Fruit fly (Drosophila melanogaster) whole organism, embryonic: ENCODE results near the gene MED15.

Experiments used
- ATbp ChIP-seq: fragments of 200-800 bp; sonication (Bioruptor generic); optimal IDR thresholded peaks from 2 replicates; lab custom pipeline; 2017; ENCODE audit warnings: missing biosample characterization, mild to moderate bottlenecking, missing genetic modification characterization, missing genetic modification reagents
- Abd-B ChIP-seq: fragments of 200-800 bp; sonication (Bioruptor generic); optimal IDR thresholded peaks from 2 replicates; lab custom pipeline; 2018; ENCODE audit warnings: missing biosample characterization, mild to moderate bottlenecking, missing genetic modification characterization, moderate library complexity
- Atf-2 ChIP-seq: fragments of 200-800 bp; sonication (Bioruptor generic); optimal IDR thresholded peaks from 2 replicates; lab custom pipeline; 2016; ENCODE audit warnings: missing biosample characterization, missing genetic modification characterization
- CG10431 ChIP-seq: fragments of 200-800 bp; sonication (Bioruptor generic); optimal IDR thresholded peaks from 3 replicates; lab custom pipeline; 2018; ENCODE audit warnings: missing biosample characterization, mild to moderate bottlenecking, missing genetic modification characterization
- CG10959 ChIP-seq: fragments of 200-800 bp; sonication (Bioruptor generic); IDR thresholded peaks from 2 replicates; pipeline ENCODE4 v1.3.6; 2022; ENCODE audit warnings: missing biosample characterization, missing genetic modification characterization
- CG11093 ChIP-seq: fragments of 200-800 bp; sonication (Bioruptor generic); IDR thresholded peaks from 3 replicates; pipeline ENCODE4 v1.3.6; 2022; ENCODE audit warnings: missing biosample characterization, missing genetic modification characterization
- CG11696 ChIP-seq: fragments of 200-800 bp; sonication (Bioruptor generic); IDR thresholded peaks from 2 replicates; pipeline ENCODE4 v1.3.6; 2022; ENCODE audit warnings: missing biosample characterization, missing genetic modification characterization
- CG12071 ChIP-seq: fragments of 200-800 bp; sonication (Bioruptor generic); optimal IDR thresholded peaks from 3 replicates; lab custom pipeline; 2018; ENCODE audit warnings: missing biosample characterization, mild to moderate bottlenecking, missing genetic modification characterization
- CG12155 ChIP-seq: fragments of 200-800 bp; sonication (Bioruptor generic); optimal IDR thresholded peaks from 3 replicates; lab custom pipeline; 2016; ENCODE audit warnings: missing biosample characterization, missing genetic modification characterization
- CG12299 ChIP-seq: fragments of 200-800 bp; sonication (Bioruptor generic); optimal IDR thresholded peaks from 2 replicates; lab custom pipeline; 2018; ENCODE audit warnings: missing biosample characterization, mild to moderate bottlenecking, missing genetic modification characterization
- CG13123 ChIP-seq: fragments of 200-800 bp; sonication (Bioruptor generic); optimal IDR thresholded peaks from 2 replicates; lab custom pipeline; 2016; ENCODE audit warnings: missing biosample characterization, missing genetic modification characterization
- CG13894 ChIP-seq: fragments of 200-800 bp; sonication (Bioruptor generic); optimal IDR thresholded peaks from 3 replicates; lab custom pipeline; 2018; ENCODE audit warnings: missing biosample characterization, mild to moderate bottlenecking, missing genetic modification characterization, moderate library complexity
- CG17359 ChIP-seq: fragments of 200-800 bp; sonication (Bioruptor generic); optimal IDR thresholded peaks from 3 replicates; lab custom pipeline; 2018; ENCODE audit warnings: missing biosample characterization, mild to moderate bottlenecking, missing genetic modification characterization, moderate library complexity
- CG17568 ChIP-seq: fragments of 200-800 bp; sonication (Bioruptor generic); optimal IDR thresholded peaks from 2 replicates; lab custom pipeline; 2018; ENCODE audit warnings: missing biosample characterization, mild to moderate bottlenecking, missing genetic modification characterization, moderate library complexity
- CG1792 ChIP-seq: fragments of 200-800 bp; sonication (Bioruptor generic); optimal IDR thresholded peaks from 2 replicates; lab custom pipeline; 2016; ENCODE audit warnings: missing biosample characterization, missing genetic modification characterization
- CG18011 ChIP-seq: fragments of 200-800 bp; sonication (Bioruptor generic); optimal IDR thresholded peaks from 2 replicates; lab custom pipeline; 2017; ENCODE audit warnings: missing biosample characterization, missing genetic modification characterization, mild to moderate bottlenecking, moderate library complexity, missing genotype
- CG2116 ChIP-seq: fragments of 200-800 bp; sonication (Bioruptor generic); optimal IDR thresholded peaks from 3 replicates; lab custom pipeline; 2018; ENCODE audit warnings: missing biosample characterization, mild to moderate bottlenecking, missing genetic modification characterization
- CG30431 ChIP-seq: fragments of 200-800 bp; sonication (Bioruptor generic); optimal IDR thresholded peaks from 2 replicates; lab custom pipeline; 2017; ENCODE audit warnings: missing biosample characterization, missing genetic modification characterization
- CG32767 ChIP-seq: fragments of 200-800 bp; sonication (Bioruptor generic); IDR thresholded peaks from 2 replicates; pipeline ENCODE4 v1.3.6; 2022; ENCODE audit warnings: missing biosample characterization, missing genetic modification characterization
- CG34224 ChIP-seq: fragments of 200-800 bp; sonication (Bioruptor generic); IDR thresholded peaks from 3 replicates; pipeline ENCODE4 v1.3.6; 2022; ENCODE audit warnings: missing biosample characterization, missing genetic modification characterization; ENCODE audit not compliant: partially characterized antibody
- CG5180 ChIP-seq: fragments of 200-800 bp; sonication (Bioruptor generic); optimal IDR thresholded peaks from 3 replicates; lab custom pipeline; 2017; ENCODE audit warnings: missing biosample characterization, missing genetic modification characterization, mild to moderate bottlenecking, moderate library complexity, missing genetic modification reagents
- CG6272 ChIP-seq: fragments of 200-800 bp; sonication (Bioruptor generic); IDR thresholded peaks from 2 replicates; pipeline ENCODE4 v1.3.6; 2022; ENCODE audit warnings: missing biosample characterization, missing genetic modification characterization
- CG6683 ChIP-seq: fragments of 200-800 bp; sonication (Bioruptor generic); optimal IDR thresholded peaks from 2 replicates; lab custom pipeline; 2017; ENCODE audit warnings: missing biosample characterization, mild to moderate bottlenecking, missing genetic modification characterization, missing genetic modification reagents
- CG9817 ChIP-seq: fragments of 200-800 bp; sonication (Bioruptor generic); optimal IDR thresholded peaks from 2 replicates; lab custom pipeline; 2018; ENCODE audit warnings: missing biosample characterization, mild to moderate bottlenecking, missing genetic modification characterization, moderate library complexity
- D ChIP-seq, 2 experiments: fragments of 200-800 bp in 1 of 2; fragments of >200 bp in 1 of 2; sonication (Bioruptor generic) in 1 of 2; optimal IDR thresholded peaks; 2 replicates in 1 of 2; 3 replicates in 1 of 2; lab custom pipeline; 2017; ENCODE audit warnings: mild to moderate bottlenecking in 1 of 2, missing biosample characterization in 1 of 2, missing genetic modification characterization in 1 of 2, missing genetic modification reagents in 1 of 2
- Dip3 ChIP-seq: fragments of 200-800 bp; sonication (Bioruptor generic); optimal IDR thresholded peaks from 3 replicates; lab custom pipeline; 2016; ENCODE audit warnings: missing biosample characterization, missing genetic modification characterization
- Dll ChIP-seq: fragments of 200-800 bp; sonication (Bioruptor generic); IDR thresholded peaks from 4 replicates; pipeline ENCODE4 v1.3.6; 2022; ENCODE audit warnings: missing biosample characterization, missing genetic modification characterization; ENCODE audit not compliant: partially characterized antibody
- Fer2 ChIP-seq: fragments of 200-800 bp; sonication (Bioruptor generic); optimal IDR thresholded peaks from 2 replicates; lab custom pipeline; 2018; ENCODE audit warnings: missing biosample characterization, mild to moderate bottlenecking, missing genetic modification characterization, moderate library complexity
- Mrtf ChIP-seq: fragments of 200-800 bp; sonication (Bioruptor generic); IDR thresholded peaks from 3 replicates; pipeline ENCODE4 v1.3.6; 2022; ENCODE audit warnings: missing biosample characterization, missing genetic modification characterization
- Neu2 ChIP-seq: fragments of 200-800 bp; sonication (Bioruptor generic); optimal IDR thresholded peaks from 3 replicates; lab custom pipeline; 2016; ENCODE audit warnings: missing biosample characterization, missing genetic modification characterization, borderline replicate concordance
- Nf-YB ChIP-seq: fragments of 200-800 bp; sonication (Bioruptor generic); optimal IDR thresholded peaks from 3 replicates; lab custom pipeline; 2019; ENCODE audit warnings: missing biosample characterization, mild to moderate bottlenecking, missing genetic modification characterization, moderate library complexity
- Nf-YC ChIP-seq: fragments of 200-800 bp; optimal IDR thresholded peaks from 3 replicates; lab custom pipeline; 2019; ENCODE audit warnings: missing biosample characterization, mild to moderate bottlenecking, missing genetic modification characterization, moderate library complexity
- Oaz ChIP-seq: fragments of 200-800 bp; sonication (Bioruptor generic); IDR thresholded peaks from 2 replicates; pipeline ENCODE4 v1.3.6; 2022; ENCODE audit warnings: missing biosample characterization, missing genetic modification characterization
- Xbp1 ChIP-seq: fragments of 200-800 bp; sonication (Bioruptor generic); optimal IDR thresholded peaks from 3 replicates; lab custom pipeline; 2016; ENCODE audit warnings: missing biosample characterization, mild to moderate bottlenecking, missing genetic modification characterization
- az2 ChIP-seq: fragments of 200-800 bp; sonication (Bioruptor generic); optimal IDR thresholded peaks from 3 replicates; lab custom pipeline; 2016; ENCODE audit warnings: missing biosample characterization, missing genetic modification characterization
- cad ChIP-seq: fragments of >200 bp; optimal IDR thresholded peaks from 2 replicates; lab custom pipeline; 2017; ENCODE audit warnings: missing biosample characterization, missing genetic modification characterization
- en ChIP-seq: fragments of 200-800 bp; sonication (Bioruptor generic); optimal IDR thresholded peaks from 2 replicates; lab custom pipeline; 2016; ENCODE audit warnings: missing biosample characterization, missing genetic modification characterization
- eve ChIP-seq, 2 experiments: fragments of >200 bp; optimal IDR thresholded peaks; 2 replicates each; lab custom pipeline; 2017; ENCODE audit warnings: missing biosample characterization in 2 of 2, missing genetic modification characterization in 2 of 2
- grau ChIP-seq: fragments of 200-800 bp; optimal IDR thresholded peaks from 3 replicates; lab custom pipeline; 2019; ENCODE audit warnings: missing biosample characterization, mild to moderate bottlenecking, missing genetic modification characterization, moderate library complexity
- grn ChIP-seq: fragments of 200-800 bp; sonication (Bioruptor generic); optimal IDR thresholded peaks from 3 replicates; lab custom pipeline; 2017; ENCODE audit warnings: missing biosample characterization, missing genetic modification characterization
- hth ChIP-seq: fragments of >200 bp; optimal IDR thresholded peaks from 2 replicates; lab custom pipeline; 2017; ENCODE audit warnings: inconsistent platforms
- insv ChIP-seq, 2 experiments: fragments of 200-800 bp; sonication (Bioruptor generic); optimal IDR thresholded peaks; 3 replicates each; lab custom pipeline; 2016 to 2018; ENCODE audit warnings: missing biosample characterization in 2 of 2, missing genetic modification characterization in 2 of 2
- lbe ChIP-seq: fragments of 200-800 bp; sonication (Bioruptor generic); optimal IDR thresholded peaks from 2 replicates; lab custom pipeline; 2016; ENCODE audit warnings: missing biosample characterization, mild to moderate bottlenecking, missing genetic modification characterization
- lmd ChIP-seq: fragments of 200-800 bp; sonication (Bioruptor generic); IDR thresholded peaks from 2 replicates; pipeline ENCODE4 v1.3.6; 2022; ENCODE audit warnings: missing biosample characterization, missing genetic modification characterization
- pb ChIP-seq: fragments of 200-800 bp; sonication (Bioruptor generic); optimal IDR thresholded peaks from 3 replicates; lab custom pipeline; 2016; ENCODE audit warnings: missing biosample characterization, missing genetic modification characterization
- pita ChIP-seq: fragments of 200-800 bp; sonication (Bioruptor generic); optimal IDR thresholded peaks from 2 replicates; lab custom pipeline; 2017; ENCODE audit warnings: missing biosample characterization, mild to moderate bottlenecking, missing genetic modification characterization
- sr ChIP-seq: fragments of 200-800 bp; sonication (Bioruptor generic); IDR thresholded peaks from 3 replicates; pipeline ENCODE4 v1.3.6; 2022; ENCODE audit warnings: missing biosample characterization, missing genetic modification characterization
- stc ChIP-seq: fragments of 200-800 bp; sonication (Bioruptor generic); IDR thresholded peaks from 2 replicates; pipeline ENCODE4 v1.3.6; 2022; ENCODE audit warnings: missing biosample characterization, missing genetic modification characterization
- tna ChIP-seq: fragments of 200-800 bp; sonication (Bioruptor generic); IDR thresholded peaks from 2 replicates; pipeline ENCODE4 v1.3.6; 2022; ENCODE audit warnings: missing biosample characterization, missing genetic modification characterization; ENCODE audit not compliant: partially characterized antibody
- vfl ChIP-seq: fragments of 200-800 bp; sonication (Bioruptor generic); optimal IDR thresholded peaks from 2 replicates; lab custom pipeline; 2016; ENCODE audit warnings: missing biosample characterization, missing genetic modification characterization

Gene MED15

dm6 chr2L:522752-523151, 49.9 kb downstream of the MED15 start (continued):
- no peak for TF ChIP-seq CG34224 (GFP tag; lab: Robert Waterston, UW)
- no peak for TF ChIP-seq D (optimal IDR thresholded peaks at IDR 0.05; lab: Kevin White, UChicago)
- TF ChIP-seq D (GFP tag; optimal IDR thresholded peaks at IDR 0.05; lab: Kevin White, UChicago) = peak; percentile 66
- no peak for TF ChIP-seq CG10431 (GFP tag; lab: Kevin White, UChicago)
- TF ChIP-seq CG9817 (tag; lab: Kevin White, UChicago) = no peak
- TF ChIP-seq tna = no peak
- TF ChIP-seq Nf-YC (tag; lab: Kevin White, UChicago) = no peak
- TF ChIP-seq vfl (GFP tag; lab: Kevin White, UChicago) = no peak
- 0 out of 3 replicates have a peak, but pooled peaks have one; percentile 8 for TF ChIP-seq sr (GFP tag; lab: Robert Waterston, UW)
- TF ChIP-seq CG13123 = no peak
- TF ChIP-seq ATbp (GFP tag; lab: Kevin White, UChicago) = peak; percentile 25
- peak; percentile 40; the same call in 1 of the 3 replicates for TF ChIP-seq Mrtf (GFP tag; lab: Robert Waterston, UW)
- TF ChIP-seq CG17359 = peak; percentile 27
- peak; percentile 59 for TF ChIP-seq Xbp1
- no peak for TF ChIP-seq CG12299 (tag; lab: Kevin White, UChicago)
- no peak for TF ChIP-seq cad (GFP tag; lab: Kevin White, UChicago)
- no peak for TF ChIP-seq Dip3
- peak; percentile 68 for TF ChIP-seq CG6272
- TF ChIP-seq CG6683 = no peak
- no peak for TF ChIP-seq CG5180 (GFP tag; lab: Kevin White, UChicago)
- no peak for TF ChIP-seq en (GFP tag; lab: Kevin White, UChicago)
- peak; percentile 29 for TF ChIP-seq Atf-2 (GFP tag; lab: Kevin White, UChicago)
- peak; percentile 1 for TF ChIP-seq CG30431 (GFP tag; lab: Kevin White, UChicago)
- TF ChIP-seq CG18011 = no peak
- peak; percentile 48 for TF ChIP-seq lmd
- TF ChIP-seq Dll (GFP tag; lab: Robert Waterston, UW) = no peak
- peak; percentile 28; the same call in 1 of the 2 replicates for TF ChIP-seq CG32767
- no peak for TF ChIP-seq CG1792 (GFP tag; lab: Kevin White, UChicago)
- TF ChIP-seq Neu2 (GFP tag; lab: Kevin White, UChicago) = no peak
- no peak for TF ChIP-seq pb (GFP tag; lab: Kevin White, UChicago)
- TF ChIP-seq hth (lab: Kevin White, UChicago) = no peak
- peak; percentile 54 for TF ChIP-seq CG10959 (GFP tag; lab: Robert Waterston, UW)
- TF ChIP-seq eve (GFP tag; optimal IDR thresholded peaks at IDR 0.05; lab: Kevin White, UChicago) = no peak
- 0 out of 2 replicates have a peak, but pooled peaks have one; percentile 10 for TF ChIP-seq CG11696 (GFP tag; lab: Robert Waterston, UW)
- TF ChIP-seq insv (GFP tag; optimal IDR thresholded peaks at IDR 0.05; lab: Kevin White, UChicago) = no peak
- TF ChIP-seq CG12071 (GFP tag; lab: Kevin White, UChicago) = no peak
- no peak for TF ChIP-seq lbe (GFP tag; lab: Kevin White, UChicago)
- TF ChIP-seq grau = peak; percentile 29
- no peak for TF ChIP-seq pita (GFP tag; lab: Kevin White, UChicago)
- no peak for TF ChIP-seq CG17568 (GFP tag; lab: Kevin White, UChicago)
- TF ChIP-seq Fer2 = no peak
- TF ChIP-seq stc (GFP tag; lab: Robert Waterston, UW) = 0 out of 2 replicates have a peak, but pooled peaks have one; percentile 37
- TF ChIP-seq CG13894 (tag; lab: Kevin White, UChicago) = no peak
- TF ChIP-seq CG12155 (GFP tag; lab: Kevin White, UChicago) = no peak
- no peak for TF ChIP-seq Nf-YB
- peak; percentile 64 for TF ChIP-seq az2 (GFP tag; lab: Kevin White, UChicago)
- TF ChIP-seq CG2116 (GFP tag; lab: Kevin White, UChicago) = peak; percentile 2
- TF ChIP-seq CG11093 (GFP tag; lab: Robert Waterston, UW) = peak; percentile 35; the same call in 1 of the 3 replicates
- TF ChIP-seq Abd-B (GFP tag; lab: Kevin White, UChicago) = peak; percentile 4
- TF ChIP-seq grn = no peak
- TF ChIP-seq Oaz (GFP tag; lab: Robert Waterston, UW) = 0 out of 2 replicates have a peak, but pooled peaks have one; percentile 15
